Fruit fly (Drosophila melanogaster) whole organism, wandering third instar larva: Measurements from ENCODE around the gene CG31793.

Experiments
- HLH106 ChIP-seq: fragments of 200-800 bp; optimal IDR thresholded peaks from 3 replicates; lab custom pipeline; 2019; ENCODE audit warnings: missing biosample characterization, mild to moderate bottlenecking, missing genetic modification characterization, moderate library complexity
- pan ChIP-seq: fragments of >200 bp; optimal IDR thresholded peaks from 2 replicates; lab custom pipeline; 2017
- psq ChIP-seq: fragments of 200-800 bp; sonication (Bioruptor generic); optimal IDR thresholded peaks from 3 replicates; lab custom pipeline; 2017; ENCODE audit warnings: missing biosample characterization, mild to moderate bottlenecking, missing genetic modification characterization, moderate library complexity
- sage ChIP-seq: fragments of 200-800 bp; sonication (Bioruptor generic); optimal IDR thresholded peaks from 2 replicates; lab custom pipeline; 2016; ENCODE audit warnings: missing biosample characterization, mild to moderate bottlenecking, missing genetic modification characterization
- woc ChIP-seq: sonication (Bioruptor generic); optimal IDR thresholded peaks from 2 replicates; lab custom pipeline; 2016; ENCODE audit warnings: missing biosample characterization, mild to moderate bottlenecking, missing genetic modification characterization

dm6 chr2L:19010037-19010436 is 6.9 kb downstream of the CG31793 start:
- no peak for TF ChIP-seq psq (GFP tag; lab: Kevin White, UChicago)
- no peak for TF ChIP-seq sage
- no peak for TF ChIP-seq HLH106
- no peak for TF ChIP-seq pan
- TF ChIP-seq woc (GFP tag; lab: Kevin White, UChicago): no peak
